Worm (Caenorhabditis elegans): ENCODE results near the gene cdk-5.

cdk-5 gene

ce11 chrIII:13452824-13453223, 13.3 kb downstream of the cdk-5 start:
- TF ChIP-seq nhr-20 (tag; optimal IDR thresholded peaks at IDR 0.05) (no peak), ces-1 (GFP tag; optimal IDR thresholded peaks at IDR 0.05) (no peak), ets-5 (GFP tag; IDR thresholded peaks at IDR 0.05) (no peak), tbx-2 (tag; optimal IDR thresholded peaks at IDR 0.05) (no peak)

ce11 chrIII:13439415-13439814, 26.7 kb downstream of the cdk-5 start, which contains the start of gene ciao-2B:
ciao-2B (minus strand) TSS chrIII:13439544.
- TF ChIP-seq unc-98 (GFP tag; IDR thresholded peaks at IDR 0.05) (peak; percentile 9; the same call in 1 of the 2 replicates), unc-86 (tag; optimal IDR thresholded peaks at IDR 0.05) (no peak), lin-35 (GFP tag; optimal IDR thresholded peaks at IDR 0.05) (peak; percentile 87 to 93), mep-1 (tag; optimal IDR thresholded peaks at IDR 0.05) (peak; percentile 0), ztf-4 (tag; optimal IDR thresholded peaks at IDR 0.05) (no peak), unc-62 (GFP tag; optimal IDR thresholded peaks at IDR 0.05) (no peak), ets-5 (GFP tag; IDR thresholded peaks at IDR 0.05) (no peak), nhr-47 (tag; optimal IDR thresholded peaks at IDR 0.05) (peak; percentile 70), ceh-82 (tag; optimal IDR thresholded peaks at IDR 0.05) (peak in 1 of 3 experiments; percentile 35), jun-1 (tag; optimal IDR thresholded peaks at IDR 0.05) (no peak), sup-37 (GFP tag; optimal IDR thresholded peaks at IDR 0.05) (no peak), snpc-4 (tag; optimal IDR thresholded peaks at IDR 0.05) (no peak), alr-1 (tag; optimal IDR thresholded peaks at IDR 0.05; ENCODE audit: borderline replicate concordance) (no peak), dsc-1 (tag; optimal IDR thresholded peaks at IDR 0.05) (peak; percentile 52), nhr-84 (tag; optimal IDR thresholded peaks at IDR 0.05) (no peak), nhr-20 (tag; optimal IDR thresholded peaks at IDR 0.05) (no peak), pax-3 (tag; optimal IDR thresholded peaks at IDR 0.05) (no peak), lsy-2 (tag; optimal IDR thresholded peaks at IDR 0.05) (peak; percentile 38 to 71), nhr-77 (tag; optimal IDR thresholded peaks at IDR 0.05) (no peak), xbp-1 (tag; optimal IDR thresholded peaks at IDR 0.05) (peak; percentile 19), ama-1 (optimal IDR thresholded peaks at IDR 0.05) (no peak), lin-39 (tag; optimal IDR thresholded peaks at IDR 0.05) (peak; percentile 20), blmp-1 (tag; optimal IDR thresholded peaks at IDR 0.05) (no peak), nhr-28 (tag; optimal IDR thresholded peaks at IDR 0.05) (no peak), ces-1 (GFP tag; optimal IDR thresholded peaks at IDR 0.05) (no peak), ceh-90 (tag; optimal IDR thresholded peaks at IDR 0.05) (peak; percentile 83), skn-1 (tag; optimal IDR thresholded peaks at IDR 0.05) (peak; percentile 19), nhr-19 (GFP tag; conservative IDR thresholded peaks at IDR 0.05) (no peak), lin-15B (tag; optimal IDR thresholded peaks at IDR 0.05) (no peak), dpl-1 (GFP tag; optimal IDR thresholded peaks at IDR 0.05) (peak; percentile 79 to 89 (median 87)), lir-3 (tag; optimal IDR thresholded peaks at IDR 0.05; ENCODE audit: poor library complexity) (peak; percentile 76), nhr-90 (tag; optimal IDR thresholded peaks at IDR 0.05; ENCODE audit: poor library complexity) (peak; percentile 62), nhr-71 (tag; optimal IDR thresholded peaks at IDR 0.05) (peak; percentile 58), tlp-1 (tag; optimal IDR thresholded peaks at IDR 0.05) (no peak), C16A3.4 (tag; optimal IDR thresholded peaks at IDR 0.05) (no peak), efl-1 (optimal IDR thresholded peaks at IDR 0.05) (peak; percentile 25 to 88), efl-1 (GFP tag; optimal IDR thresholded peaks at IDR 0.05 in 1 of 2) (peak; percentile 91 to 99), swsn-7 (tag; optimal IDR thresholded peaks at IDR 0.05) (no peak), pag-3 (tag; optimal IDR thresholded peaks at IDR 0.05; ENCODE audit: borderline replicate concordance, insufficient read depth) (no peak), vab-15 (tag; optimal IDR thresholded peaks at IDR 0.05) (no peak), egl-13 (tag; optimal IDR thresholded peaks at IDR 0.05) (peak; percentile 15), isw-1 (GFP tag; IDR thresholded peaks at IDR 0.05) (0 out of 2 replicates have a peak, but pooled peaks have one; percentile 22), nhr-85 (tag) (peak; percentile 66), snu-23 (GFP tag; optimal IDR thresholded peaks at IDR 0.05) (peak; percentile 29), ztf-11 (tag; optimal IDR thresholded peaks at IDR 0.05) (peak in 1 of 2 experiments; percentile 47), fkh-8 (tag; optimal IDR thresholded peaks at IDR 0.05) (no peak), sox-4 (tag; optimal IDR thresholded peaks at IDR 0.05) (peak; percentile 6), fos-1 (tag; optimal IDR thresholded peaks at IDR 0.05) (no peak), zip-4 (GFP tag; optimal IDR thresholded peaks at IDR 0.05) (no peak), Y116A8C.19 (tag; optimal IDR thresholded peaks at IDR 0.05; ENCODE audit: borderline replicate concordance) (no peak)
